Worm (Caenorhabditis elegans) whole organism, L4 larva: ENCODE measurements around the gene nhr-176.

ENCODE experiments used
- dmd-8 ChIP-seq: fragments of 200-800 bp; sonication (Bioruptor generic); IDR thresholded peaks from 2 replicates; pipeline ENCODE4 v1.3.6; 2022; ENCODE audit warnings: missing genetic modification characterization, missing compliant biosample characterization
- duxl-1 ChIP-seq: sonication (generic microtip); optimal IDR thresholded peaks from 2 replicates; lab custom pipeline; 2016; ENCODE audit warnings: mild to moderate bottlenecking, missing genetic modification characterization, moderate library complexity, missing compliant biosample characterization; ENCODE audit not compliant: poor library complexity
- dve-1 ChIP-seq: sonication (generic microtip); optimal IDR thresholded peaks from 2 replicates; lab custom pipeline; 2017; ENCODE audit warnings: antibody characterized with exemption, mild to moderate bottlenecking, missing genetic modification characterization, missing compliant biosample characterization; ENCODE audit not compliant: insufficient read depth
- egl-27 ChIP-seq: sonication (generic microtip); optimal IDR thresholded peaks from 3 replicates; lab custom pipeline; 2017; ENCODE audit warnings: missing biosample characterization, missing genetic modification reagents, missing genetic modification characterization
- fos-1 ChIP-seq: fragments of 150-350 bp; optimal IDR thresholded peaks from 2 replicates; lab custom pipeline; 2014; ENCODE audit warnings: missing biosample characterization, missing genetic modification characterization
- lin-13 ChIP-seq: fragments of 150-350 bp; optimal IDR thresholded peaks from 2 replicates; lab custom pipeline; 2014; ENCODE audit warnings: missing biosample characterization, missing genetic modification reagents, missing genetic modification characterization
- lir-3 ChIP-seq: sonication (generic microtip); optimal IDR thresholded peaks from 2 replicates; lab custom pipeline; 2016; ENCODE audit warnings: mild to moderate bottlenecking, missing genetic modification characterization, missing compliant biosample characterization
- mdt-29 ChIP-seq: fragments of 200-800 bp; sonication (Bioruptor generic); IDR thresholded peaks from 2 replicates; pipeline ENCODE4 v1.3.6; 2022; ENCODE audit warnings: missing genetic modification reagents, missing genetic modification characterization, missing compliant biosample characterization
- nhr-11 ChIP-seq: fragments of 150-350 bp; optimal IDR thresholded peaks from 2 replicates; lab custom pipeline; 2014; ENCODE audit warnings: missing biosample characterization, missing genetic modification characterization
- nhr-77 ChIP-seq: fragments of 150-350 bp; optimal IDR thresholded peaks from 2 replicates; lab custom pipeline; 2014; ENCODE audit warnings: missing biosample characterization, missing genetic modification characterization
- pha-4 ChIP-seq, 2 experiments: fragments of 150-350 bp in 1 of 2; fragments of 200-800 bp in 1 of 2; sonication (Bioruptor generic) in 1 of 2; IDR thresholded peaks in 1 of 2; optimal IDR thresholded peaks in 1 of 2; 2 replicates each; pipeline versions ENCODE4 v1.3.6 to Lab custom; 2014 to 2022; ENCODE audit warnings: missing genetic modification characterization in 2 of 2, missing genetic modification reagents in 2 of 2, missing biosample characterization in 1 of 2, missing compliant biosample characterization in 1 of 2
- snpc-4 ChIP-seq: fragments of 150-350 bp; optimal IDR thresholded peaks from 2 replicates; lab custom pipeline; 2014; ENCODE audit warnings: missing biosample characterization, missing genetic modification characterization
- zag-1 ChIP-seq: fragments of 150-350 bp; optimal IDR thresholded peaks from 2 replicates; lab custom pipeline; 2014; ENCODE audit warnings: missing biosample characterization, missing genetic modification characterization

DNA sequence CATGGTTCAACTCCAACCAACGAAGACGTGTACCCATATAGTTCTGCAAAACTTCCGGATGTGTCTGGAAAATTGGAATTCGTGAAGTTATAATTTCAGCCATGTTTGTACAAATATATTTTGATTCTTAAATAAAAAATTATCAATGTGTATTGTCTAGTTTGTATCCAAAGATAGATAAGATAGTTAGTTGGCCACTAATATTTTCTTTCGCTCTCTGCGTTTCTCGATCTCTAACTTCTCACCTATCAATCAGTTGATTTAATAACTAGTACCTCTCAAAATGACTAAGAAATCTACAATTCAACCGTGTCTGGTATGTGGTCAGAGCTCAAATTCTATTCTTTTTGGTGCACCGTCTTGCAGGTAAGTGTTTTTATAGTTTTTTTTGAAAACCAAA lies at the start of gene nhr-176:
- no peak for TF ChIP-seq nhr-77 (tag; lab: Kevin White, UChicago)
- no peak for TF ChIP-seq nhr-11
- TF ChIP-seq dmd-8, result no peak
- TF ChIP-seq snpc-4 (tag; lab: Kevin White, UChicago), result no peak
- no peak for TF ChIP-seq duxl-1
- TF ChIP-seq mdt-29 (GFP tag; lab: Robert Waterston, UW), result no peak
- TF ChIP-seq pha-4 (GFP tag; IDR thresholded peaks at IDR 0.05; lab: Robert Waterston, UW), result no peak
- no peak for TF ChIP-seq pha-4 (tag; optimal IDR thresholded peaks at IDR 0.05; lab: Kevin White, UChicago)
- TF ChIP-seq lir-3 (tag; lab: Kevin White, UChicago), result no peak
- TF ChIP-seq fos-1, result no peak
- TF ChIP-seq lin-13, result no peak
- no peak for TF ChIP-seq egl-27 (tag; lab: Kevin White, UChicago)
- no peak for TF ChIP-seq zag-1 (tag; lab: Kevin White, UChicago)
- peak; percentile 43 for TF ChIP-seq dve-1
